Worm (Caenorhabditis elegans) whole organism, mixed stage, embryonic: Measurements from ENCODE around the gene fbxa-144.

Experiments used
- M03D4.4 ChIP-seq: sonication (generic microtip); optimal IDR thresholded peaks from 2 replicates; lab custom pipeline; 2017; ENCODE audit warnings: mild to moderate bottlenecking, missing genetic modification characterization, missing compliant biosample characterization
- bed-3 ChIP-seq: fragments of 200-800 bp; sonication (Bioruptor generic); optimal IDR thresholded peaks from 3 replicates; lab custom pipeline; 2018; ENCODE audit warnings: mild to moderate bottlenecking, missing genetic modification characterization, moderate library complexity, missing compliant biosample characterization
- ceh-39 ChIP-seq: fragments of 150-350 bp; optimal IDR thresholded peaks from 2 replicates; lab custom pipeline; 2014; ENCODE audit warnings: missing biosample characterization, missing genetic modification characterization
- ceh-43 ChIP-seq: fragments of 200-800 bp; sonication (Bioruptor generic); optimal IDR thresholded peaks from 2 replicates; lab custom pipeline; 2018; ENCODE audit warnings: mild to moderate bottlenecking, missing genetic modification characterization, moderate library complexity, missing compliant biosample characterization
- ces-1 ChIP-seq: fragments of 150-350 bp; optimal IDR thresholded peaks from 2 replicates; lab custom pipeline; 2014; ENCODE audit warnings: missing biosample characterization, missing genetic modification reagents, missing genetic modification characterization
- cnd-1 ChIP-seq: fragments of 200-800 bp; sonication (Bioruptor generic); optimal IDR thresholded peaks from 2 replicates; lab custom pipeline; 2018; ENCODE audit warnings: mild to moderate bottlenecking, missing genetic modification characterization, missing compliant biosample characterization
- drap-1 ChIP-seq: fragments of 200-800 bp; sonication (Bioruptor generic); optimal IDR thresholded peaks from 3 replicates; lab custom pipeline; 2018; ENCODE audit warnings: mild to moderate bottlenecking, missing genetic modification characterization, missing compliant biosample characterization
- elt-1 ChIP-seq: sonication (generic microtip); optimal IDR thresholded peaks from 2 replicates; lab custom pipeline; 2017; ENCODE audit warnings: missing genetic modification characterization, mild to moderate bottlenecking, missing compliant biosample characterization, antibody characterized with exemption, moderate library complexity, borderline replicate concordance; ENCODE audit not compliant: insufficient read depth
- flh-1 ChIP-seq: fragments of 200-800 bp; sonication (Bioruptor generic); optimal IDR thresholded peaks from 2 replicates; lab custom pipeline; 2018; ENCODE audit warnings: mild to moderate bottlenecking, missing genetic modification characterization, moderate library complexity, missing compliant biosample characterization
- ham-2 ChIP-seq: fragments of 200-800 bp; sonication (Bioruptor generic); optimal IDR thresholded peaks from 2 replicates; lab custom pipeline; 2018; ENCODE audit warnings: mild to moderate bottlenecking, missing genetic modification characterization, missing compliant biosample characterization
- lin-13 ChIP-seq: fragments of 150-350 bp; optimal IDR thresholded peaks from 2 replicates; lab custom pipeline; 2014; ENCODE audit warnings: missing biosample characterization, missing genetic modification characterization
- lin-32 ChIP-seq: fragments of 200-800 bp; sonication (Bioruptor generic); optimal IDR thresholded peaks from 2 replicates; lab custom pipeline; 2018; ENCODE audit warnings: mild to moderate bottlenecking, missing genetic modification characterization, missing compliant biosample characterization
- mab-5 ChIP-seq: fragments of 150-350 bp; optimal IDR thresholded peaks from 2 replicates; lab custom pipeline; 2014; ENCODE audit warnings: missing biosample characterization, missing genetic modification characterization
- mep-1 ChIP-seq: fragments of 150-350 bp; optimal IDR thresholded peaks from 2 replicates; lab custom pipeline; 2017; ENCODE audit warnings: missing biosample characterization, missing genetic modification reagents, missing genetic modification characterization, inconsistent platforms
- mls-2 ChIP-seq: sonication (generic microtip); optimal IDR thresholded peaks from 2 replicates; lab custom pipeline; 2016; ENCODE audit warnings: mild to moderate bottlenecking, missing genetic modification characterization, moderate library complexity, missing compliant biosample characterization
- nhr-28 ChIP-seq: fragments of 150-350 bp; optimal IDR thresholded peaks from 2 replicates; lab custom pipeline; 2014; ENCODE audit warnings: missing biosample characterization, missing genetic modification characterization
- nhr-76 ChIP-seq: sonication (generic microtip); optimal IDR thresholded peaks from 2 replicates; lab custom pipeline; 2017; ENCODE audit warnings: missing biosample characterization, missing genetic modification characterization
- pha-4 ChIP-seq: fragments of 150-350 bp; optimal IDR thresholded peaks from 2 replicates; lab custom pipeline; 2018; ENCODE audit warnings: missing biosample characterization, missing genetic modification reagents, missing genetic modification characterization
- sem-2 ChIP-seq: fragments of 200-800 bp; sonication (Bioruptor generic); optimal IDR thresholded peaks from 2 replicates; lab custom pipeline; 2018; ENCODE audit warnings: mild to moderate bottlenecking, missing genetic modification characterization, missing compliant biosample characterization
- sptf-1 ChIP-seq: sonication (generic microtip); optimal IDR thresholded peaks from 2 replicates; lab custom pipeline; 2017; ENCODE audit warnings: mild to moderate bottlenecking, missing genetic modification characterization, moderate library complexity, missing compliant biosample characterization
- tbx-8 ChIP-seq: fragments of 200-800 bp; sonication (Bioruptor generic); optimal IDR thresholded peaks from 2 replicates; lab custom pipeline; 2018; ENCODE audit warnings: mild to moderate bottlenecking, missing genetic modification characterization, moderate library complexity, missing compliant biosample characterization
- unc-120 ChIP-seq: sonication (generic microtip); optimal IDR thresholded peaks from 2 replicates; lab custom pipeline; 2017; ENCODE audit warnings: missing genetic modification characterization, missing compliant biosample characterization; ENCODE audit not compliant: poor library complexity, severe bottlenecking
- unc-62 ChIP-seq: fragments of 150-350 bp; optimal IDR thresholded peaks from 2 replicates; lab custom pipeline; 2014; ENCODE audit warnings: missing biosample characterization, missing genetic modification reagents, missing genetic modification characterization
- zip-8 ChIP-seq: fragments of 150-350 bp; optimal IDR thresholded peaks from 2 replicates; lab custom pipeline; 2014; ENCODE audit warnings: missing biosample characterization, missing genetic modification characterization
- ztf-11 ChIP-seq: fragments of 150-350 bp; optimal IDR thresholded peaks from 2 replicates; lab custom pipeline; 2014; ENCODE audit warnings: missing biosample characterization, missing genetic modification characterization

The fbxa-144 gene

DNA sequence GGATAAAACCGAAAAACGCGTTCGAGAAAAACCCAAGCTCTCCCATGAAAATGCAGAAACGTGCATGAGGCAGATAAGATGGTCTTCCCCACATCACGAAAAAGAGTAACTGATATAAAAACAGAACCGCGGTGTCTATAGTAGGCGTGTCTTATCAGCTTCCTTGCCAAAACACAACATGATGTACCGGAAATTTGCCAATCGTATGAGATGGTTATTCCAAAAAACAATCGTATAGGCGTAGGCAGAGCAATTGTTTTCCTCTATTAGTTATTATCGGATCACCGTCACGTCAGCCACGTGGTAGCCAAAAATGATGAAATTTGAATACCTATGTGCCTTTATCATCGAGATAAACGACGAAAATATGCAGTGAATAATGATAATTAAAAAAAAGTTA lies 33.2 kb downstream of the fbxa-144 start, which contains the start of gene str-7:
Gene str-7, minus strand, starts transcription at position 101 of the 400 bp plus-strand sequence.
- TF ChIP-seq lin-13 (tag; lab: Kevin White, UChicago) (no peak), drap-1 (no peak), ces-1 (GFP tag; lab: Kevin White, UChicago) (no peak), unc-120 (tag; lab: Kevin White, UChicago) (no peak), sptf-1 (tag; lab: Kevin White, UChicago) (no peak), mep-1 (tag; lab: Kevin White, UChicago) (no peak), cnd-1 (tag; lab: Kevin White, UChicago) (no peak), ztf-11 (no peak), lin-32 (no peak), unc-62 (GFP tag; lab: Kevin White, UChicago) (no peak), ceh-43 (GFP tag; lab: Kevin White, UChicago) (no peak), elt-1 (tag; lab: Kevin White, UChicago) (no peak), sem-2 (GFP tag; lab: Kevin White, UChicago) (no peak)
- TF ChIP-seq, all 35 proteins: peak for 0

DNA sequence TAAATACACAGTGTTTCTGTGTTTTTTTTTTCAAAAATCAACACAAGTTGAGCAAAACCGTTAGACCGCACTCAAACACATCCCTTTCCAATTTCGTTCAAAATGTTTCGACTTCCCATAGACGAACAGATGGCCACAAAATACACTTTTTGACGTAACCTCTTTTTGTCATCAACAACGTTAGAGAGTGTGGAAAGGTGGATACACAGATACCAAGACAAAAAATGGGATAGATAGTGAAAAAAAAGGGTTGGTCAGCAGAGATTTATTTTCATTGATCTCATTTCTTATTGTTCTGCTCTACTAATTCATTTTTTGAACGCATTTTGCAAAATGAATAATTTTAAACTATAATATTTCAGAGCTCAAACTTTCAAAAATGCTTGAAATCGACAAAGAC lies 37.7 kb downstream of the fbxa-144 start:
- TF ChIP-seq bed-3 (GFP tag; lab: Kevin White, UChicago) (no peak), mls-2 (tag; lab: Kevin White, UChicago) (no peak), sptf-1 (tag; lab: Kevin White, UChicago) (no peak), zip-8 (peak; percentile 5), cnd-1 (tag; lab: Kevin White, UChicago) (peak; percentile 64), ceh-43 (GFP tag; lab: Kevin White, UChicago) (no peak)
- TF ChIP-seq, all 35 proteins: peak for 2

DNA sequence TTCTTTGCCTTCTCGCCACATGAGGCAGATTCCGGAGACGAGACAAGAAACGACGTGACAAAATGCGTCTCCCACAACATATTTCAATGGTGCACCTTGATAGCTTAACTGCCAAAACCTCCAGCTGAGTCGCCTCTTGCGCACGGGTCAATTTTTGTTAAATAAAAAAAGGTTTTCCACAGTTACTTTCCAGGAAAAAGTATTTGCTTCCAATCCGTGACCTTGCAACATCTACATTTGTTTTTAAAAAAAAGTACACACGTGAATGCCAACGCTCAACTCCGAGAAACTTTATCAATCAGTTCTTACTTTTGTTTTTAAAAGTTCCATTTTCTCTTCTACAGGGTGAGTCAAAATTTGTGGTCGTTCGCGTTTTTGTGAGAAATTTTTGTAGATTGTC lies 38.3 kb downstream of the fbxa-144 start, which contains the start of gene F22B8.7:
Gene F22B8.7, plus strand, starts transcription at position 301 of the 400 bp plus-strand sequence.
- TF ChIP-seq nhr-76 (tag; lab: Kevin White, UChicago) (no peak), ceh-43 (GFP tag; lab: Kevin White, UChicago) (no peak), flh-1 (GFP tag; lab: Kevin White, UChicago) (no peak), mls-2 (tag; lab: Kevin White, UChicago) (no peak), lin-32 (no peak), ham-2 (GFP tag; lab: Kevin White, UChicago) (no peak)

DNA sequence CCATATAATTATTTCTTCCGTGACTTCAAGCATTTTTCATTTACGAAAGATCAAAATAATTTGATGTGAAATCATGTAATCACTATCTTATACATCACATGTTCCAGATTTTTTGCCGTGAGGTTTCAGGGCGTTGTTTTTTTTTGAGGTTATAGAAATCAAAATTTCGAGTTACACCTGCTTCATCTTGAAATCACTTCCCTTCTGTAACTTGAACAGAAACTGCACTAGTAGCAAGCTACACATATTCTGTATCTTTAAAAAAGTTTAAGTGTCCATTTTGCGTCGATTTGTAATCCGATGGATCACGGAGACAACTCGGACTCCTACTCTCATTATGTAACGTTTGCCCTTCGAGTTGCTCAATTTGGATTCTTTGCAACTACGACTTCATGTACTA lies 41.9 kb downstream of the fbxa-144 start, which contains the start of gene F22B8.3:
Gene F22B8.3, plus strand, starts transcription at position 301 of the 400 bp plus-strand sequence.
- TF ChIP-seq mls-2 (tag; lab: Kevin White, UChicago) (no peak), mab-5 (tag; lab: Kevin White, UChicago) (no peak), sptf-1 (tag; lab: Kevin White, UChicago) (no peak), unc-62 (GFP tag; lab: Kevin White, UChicago) (no peak), bed-3 (GFP tag; lab: Kevin White, UChicago) (no peak), nhr-28 (tag; lab: Kevin White, UChicago) (no peak), pha-4 (tag; lab: Kevin White, UChicago) (no peak), ceh-39 (tag; lab: Kevin White, UChicago) (no peak), ceh-43 (GFP tag; lab: Kevin White, UChicago) (no peak), drap-1 (no peak), sem-2 (GFP tag; lab: Kevin White, UChicago) (no peak), M03D4.4 (tag; lab: Kevin White, UChicago) (no peak), nhr-76 (tag; lab: Kevin White, UChicago) (no peak), tbx-8 (GFP tag; lab: Kevin White, UChicago) (no peak), ztf-11 (no peak)
